Worm (Caenorhabditis elegans) whole organism, L4 larva: ENCODE data around the gene srsx-3.

Experiments
- D1046.2 ChIP-seq: fragments of 200-800 bp; sonication (Bioruptor generic); IDR thresholded peaks from 2 replicates; pipeline ENCODE4 v1.3.6; 2022; ENCODE audit warnings: missing genetic modification characterization, missing compliant biosample characterization
- F26F4.8 ChIP-seq: fragments of 200-800 bp; sonication (Bioruptor generic); conservative IDR thresholded peaks from 2 replicates; pipeline ENCODE4 v1.3.6; 2022; ENCODE audit warnings: missing genetic modification characterization, missing compliant biosample characterization
- R02D3.7 ChIP-seq: fragments of 150-350 bp; sonication (generic microtip); optimal IDR thresholded peaks from 3 replicates; lab custom pipeline; 2014; ENCODE audit warnings: missing biosample characterization, missing genetic modification characterization
- Y48G9A.11 ChIP-seq: fragments of 200-800 bp; sonication (Bioruptor generic); IDR thresholded peaks from 2 replicates; pipeline ENCODE4 v1.3.6; 2022; ENCODE audit warnings: missing genetic modification reagents, missing genetic modification characterization, missing compliant biosample characterization
- Y5F2A.4 ChIP-seq: fragments of 200-800 bp; sonication (Bioruptor generic); optimal IDR thresholded peaks from 2 replicates; lab custom pipeline; 2018; ENCODE audit warnings: mild to moderate bottlenecking, missing genetic modification characterization, missing compliant biosample characterization
- Y75B8A.6 ChIP-seq: fragments of 200-800 bp; sonication (Bioruptor generic); IDR thresholded peaks from 2 replicates; pipeline ENCODE4 v1.3.6; 2022; ENCODE audit warnings: missing genetic modification reagents, missing genetic modification characterization, missing compliant biosample characterization
- aha-1 ChIP-seq: fragments of 150-350 bp; peaks from one replicate; lab custom pipeline; 2014; ENCODE audit warnings: missing biosample characterization, missing genetic modification characterization
- aly-2 ChIP-seq: sonication (generic microtip); optimal IDR thresholded peaks from 2 replicates; lab custom pipeline; 2018; ENCODE audit warnings: missing biosample characterization, missing genetic modification characterization
- arid-1 ChIP-seq: fragments of 200-800 bp; sonication (Bioruptor generic); conservative IDR thresholded peaks from 2 replicates; pipeline ENCODE4 v1.3.6; 2022; ENCODE audit warnings: missing genetic modification reagents, missing genetic modification characterization, missing compliant biosample characterization
- attf-4 ChIP-seq: sonication (generic microtip); optimal IDR thresholded peaks from 3 replicates; lab custom pipeline; 2017; ENCODE audit warnings: missing biosample characterization, missing genetic modification characterization
- ceh-32 ChIP-seq: sonication (generic microtip); optimal IDR thresholded peaks from 2 replicates; lab custom pipeline; 2016; ENCODE audit warnings: mild to moderate bottlenecking, missing genetic modification characterization, missing compliant biosample characterization; ENCODE audit not compliant: poor library complexity
- ceh-44 ChIP-seq: fragments of 200-800 bp; sonication (Bioruptor generic); IDR thresholded peaks from 2 replicates; pipeline ENCODE4 v1.3.6; 2022; ENCODE audit warnings: missing genetic modification reagents, missing genetic modification characterization, missing compliant biosample characterization
- ceh-62 ChIP-seq: sonication (generic microtip); optimal IDR thresholded peaks from 2 replicates; lab custom pipeline; 2017; ENCODE audit warnings: missing biosample characterization, missing genetic modification characterization
- ceh-82 ChIP-seq: sonication (generic microtip); optimal IDR thresholded peaks from 2 replicates; lab custom pipeline; 2017; ENCODE audit warnings: missing biosample characterization, missing genetic modification characterization
- cey-2 ChIP-seq: sonication (generic microtip); optimal IDR thresholded peaks from 3 replicates; lab custom pipeline; 2017; ENCODE audit warnings: missing genetic modification characterization, mild to moderate bottlenecking, missing compliant biosample characterization, antibody characterized with exemption, borderline replicate concordance; ENCODE audit not compliant: insufficient read depth
- ctbp-1 ChIP-seq: fragments of 200-800 bp; sonication (Bioruptor generic); IDR thresholded peaks from 2 replicates; pipeline ENCODE4 v1.3.6; 2022; ENCODE audit warnings: missing genetic modification reagents, missing genetic modification characterization, missing compliant biosample characterization
- daf-16 ChIP-seq, 3 experiments: sonication (generic microtip); optimal IDR thresholded peaks; 2 replicates each; lab custom pipeline; 2016 to 2017; ENCODE audit warnings: missing genetic modification characterization in 3 of 3, missing genetic modification reagents in 3 of 3, mild to moderate bottlenecking in 2 of 3, missing compliant biosample characterization in 2 of 3, missing biosample characterization in 1 of 3, moderate library complexity in 1 of 3
- daf-19 ChIP-seq: fragments of 200-800 bp; sonication (Bioruptor generic); conservative IDR thresholded peaks from 2 replicates; pipeline ENCODE4 v1.3.6; 2022; ENCODE audit warnings: missing genetic modification characterization, missing compliant biosample characterization
- dmd-6 ChIP-seq: fragments of 200-800 bp; sonication (Bioruptor generic); IDR thresholded peaks from 2 replicates; pipeline ENCODE4 v1.3.6; 2022; ENCODE audit warnings: missing genetic modification reagents, missing genetic modification characterization, missing compliant biosample characterization
- dmd-8 ChIP-seq: fragments of 200-800 bp; sonication (Bioruptor generic); IDR thresholded peaks from 2 replicates; pipeline ENCODE4 v1.3.6; 2022; ENCODE audit warnings: missing genetic modification characterization, missing compliant biosample characterization
- dmd-9 ChIP-seq: fragments of 200-800 bp; sonication (Bioruptor generic); IDR thresholded peaks from 2 replicates; pipeline ENCODE4 v1.3.6; 2022; ENCODE audit warnings: missing genetic modification reagents, missing genetic modification characterization, missing compliant biosample characterization
- dpl-1 ChIP-seq: fragments of 150-350 bp; optimal IDR thresholded peaks from 2 replicates; lab custom pipeline; 2014; ENCODE audit warnings: missing biosample characterization, missing genetic modification reagents, missing genetic modification characterization
- dve-1 ChIP-seq: sonication (generic microtip); optimal IDR thresholded peaks from 2 replicates; lab custom pipeline; 2017; ENCODE audit warnings: antibody characterized with exemption, mild to moderate bottlenecking, missing genetic modification characterization, missing compliant biosample characterization; ENCODE audit not compliant: insufficient read depth
- egl-27 ChIP-seq: sonication (generic microtip); optimal IDR thresholded peaks from 3 replicates; lab custom pipeline; 2017; ENCODE audit warnings: missing biosample characterization, missing genetic modification reagents, missing genetic modification characterization
- egl-43 ChIP-seq: fragments of 200-800 bp; sonication (Bioruptor generic); IDR thresholded peaks from 2 replicates; pipeline ENCODE4 v1.3.6; 2022; ENCODE audit warnings: missing genetic modification reagents, missing genetic modification characterization, missing compliant biosample characterization
- hif-1 ChIP-seq, 2 experiments: sonication (generic microtip); optimal IDR thresholded peaks; 2 replicates each; lab custom pipeline; 2016 to 2017; ENCODE audit warnings: missing compliant biosample characterization in 2 of 2, missing genetic modification characterization in 2 of 2, missing genetic modification reagents in 2 of 2, missing genotype in 2 of 2, mild to moderate bottlenecking in 1 of 2
- hlh-11 ChIP-seq: fragments of 200-800 bp; sonication (Bioruptor generic); optimal IDR thresholded peaks from 2 replicates; lab custom pipeline; 2018; ENCODE audit warnings: mild to moderate bottlenecking, missing genetic modification characterization, missing compliant biosample characterization
- jun-1 ChIP-seq: fragments of 150-350 bp; optimal IDR thresholded peaks from 2 replicates; lab custom pipeline; 2014; ENCODE audit warnings: missing biosample characterization, missing genetic modification reagents, missing genetic modification characterization
- madf-9 ChIP-seq: fragments of 200-800 bp; sonication (Bioruptor generic); conservative IDR thresholded peaks from 2 replicates; pipeline ENCODE4 v1.3.6; 2022; ENCODE audit warnings: missing genetic modification reagents, missing genetic modification characterization, missing compliant biosample characterization
- mdl-1 ChIP-seq, 2 experiments: fragments of 150-350 bp in 1 of 2; sonication (generic microtip) in 1 of 2; optimal IDR thresholded peaks; 2 replicates each; lab custom pipeline; 2014 to 2017; ENCODE audit warnings: missing biosample characterization in 2 of 2, missing genetic modification characterization in 2 of 2
- mes-2 ChIP-seq: sonication (generic microtip); optimal IDR thresholded peaks from 2 replicates; lab custom pipeline; 2016; ENCODE audit warnings: missing genotype, mild to moderate bottlenecking, missing genetic modification characterization, missing compliant biosample characterization; ENCODE audit not compliant: poor library complexity, severe bottlenecking
- nhr-10 ChIP-seq: fragments of 150-350 bp; optimal IDR thresholded peaks from 2 replicates; lab custom pipeline; 2014; ENCODE audit warnings: missing biosample characterization, missing genetic modification characterization
- nhr-111 ChIP-seq: fragments of 200-800 bp; sonication (Bioruptor generic); optimal IDR thresholded peaks from 2 replicates; lab custom pipeline; 2018; ENCODE audit warnings: mild to moderate bottlenecking, missing genetic modification characterization, missing compliant biosample characterization
- nhr-237 ChIP-seq: sonication (generic microtip); optimal IDR thresholded peaks from 2 replicates; lab custom pipeline; 2017; ENCODE audit warnings: missing biosample characterization, missing genetic modification characterization
- nhr-76 ChIP-seq: fragments of 150-350 bp; optimal IDR thresholded peaks from 2 replicates; lab custom pipeline; 2014; ENCODE audit warnings: missing biosample characterization, missing genetic modification characterization
- nhr-77 ChIP-seq: fragments of 150-350 bp; optimal IDR thresholded peaks from 2 replicates; lab custom pipeline; 2014; ENCODE audit warnings: missing biosample characterization, missing genetic modification characterization
- rbr-2 ChIP-seq: sonication (generic microtip); optimal IDR thresholded peaks from 2 replicates; lab custom pipeline; 2016; ENCODE audit warnings: missing genotype, missing genetic modification characterization, missing compliant biosample characterization
- sdz-12 ChIP-seq: fragments of 200-800 bp; sonication (Bioruptor generic); optimal IDR thresholded peaks from 2 replicates; lab custom pipeline; 2018; ENCODE audit warnings: mild to moderate bottlenecking, missing genetic modification characterization, missing compliant biosample characterization
- skn-1 ChIP-seq: fragments of 150-350 bp; optimal IDR thresholded peaks from 2 replicates; lab custom pipeline; 2014; ENCODE audit warnings: missing biosample characterization, missing genetic modification characterization
- snpc-1.2 ChIP-seq: fragments of 200-800 bp; sonication (Bioruptor generic); IDR thresholded peaks from 2 replicates; pipeline ENCODE4 v1.3.6; 2022; ENCODE audit warnings: missing genetic modification reagents, missing genetic modification characterization, missing compliant biosample characterization
- spr-1 ChIP-seq: sonication (generic microtip); optimal IDR thresholded peaks from 2 replicates; lab custom pipeline; 2016; ENCODE audit warnings: mild to moderate bottlenecking, missing genetic modification characterization, missing compliant biosample characterization
- spr-3 ChIP-seq: fragments of 200-800 bp; sonication (Bioruptor generic); optimal IDR thresholded peaks from 2 replicates; lab custom pipeline; 2018; ENCODE audit warnings: mild to moderate bottlenecking, missing genetic modification characterization, missing compliant biosample characterization
- tag-97 ChIP-seq: fragments of 200-800 bp; sonication (Bioruptor generic); IDR thresholded peaks from 2 replicates; pipeline ENCODE4 v1.3.6; 2022; ENCODE audit warnings: missing genetic modification characterization, missing compliant biosample characterization
- tra-1 ChIP-seq: fragments of 200-800 bp; sonication (Bioruptor generic); IDR thresholded peaks from 2 replicates; pipeline ENCODE4 v1.3.6; 2022; ENCODE audit warnings: missing genetic modification reagents, missing genetic modification characterization, missing compliant biosample characterization
- unc-39 ChIP-seq: sonication (generic microtip); optimal IDR thresholded peaks from 2 replicates; lab custom pipeline; 2017; ENCODE audit warnings: missing biosample characterization, missing genetic modification characterization
- zag-1 ChIP-seq: fragments of 150-350 bp; optimal IDR thresholded peaks from 2 replicates; lab custom pipeline; 2014; ENCODE audit warnings: missing biosample characterization, missing genetic modification characterization
- zip-11 ChIP-seq: fragments of 200-800 bp; sonication (Bioruptor generic); IDR thresholded peaks from 2 replicates; pipeline ENCODE4 v1.3.6; 2022; ENCODE audit warnings: missing genetic modification characterization, missing compliant biosample characterization
- zip-2 ChIP-seq: fragments of 150-350 bp; optimal IDR thresholded peaks from 2 replicates; lab custom pipeline; 2014; ENCODE audit warnings: missing biosample characterization, missing genetic modification characterization

The srsx-3 gene

DNA sequence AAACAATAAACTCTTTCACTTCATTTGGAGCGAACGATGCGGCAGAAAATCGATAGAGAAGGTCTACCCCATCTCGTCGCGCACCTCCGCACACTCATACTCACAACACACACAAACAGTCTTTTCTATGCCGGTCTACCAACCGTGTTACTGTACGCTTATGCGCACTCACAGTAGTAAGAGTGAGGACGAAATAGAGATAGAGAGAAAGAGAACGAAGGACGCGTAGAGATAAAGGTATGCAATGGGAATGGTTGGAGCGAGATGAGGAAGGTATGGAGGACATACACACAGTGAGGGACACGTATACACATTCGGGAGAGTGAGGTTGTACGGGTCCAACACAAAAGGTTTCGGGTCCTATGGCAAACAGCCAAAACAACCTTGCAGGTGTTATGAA, 41.7 kb upstream of the srsx-3 start (continued):
- TF ChIP-seq F26F4.8 (GFP tag; lab: Robert Waterston, UW): no peak
- no peak for TF ChIP-seq dpl-1
- TF ChIP-seq tra-1 (GFP tag; lab: Robert Waterston, UW): no peak
- no peak for TF ChIP-seq R02D3.7
- no peak for TF ChIP-seq snpc-1.2 (GFP tag; lab: Robert Waterston, UW)
- peak; percentile 52 for TF ChIP-seq mes-2
- TF ChIP-seq, all 104 proteins: peak for 18

DNA sequence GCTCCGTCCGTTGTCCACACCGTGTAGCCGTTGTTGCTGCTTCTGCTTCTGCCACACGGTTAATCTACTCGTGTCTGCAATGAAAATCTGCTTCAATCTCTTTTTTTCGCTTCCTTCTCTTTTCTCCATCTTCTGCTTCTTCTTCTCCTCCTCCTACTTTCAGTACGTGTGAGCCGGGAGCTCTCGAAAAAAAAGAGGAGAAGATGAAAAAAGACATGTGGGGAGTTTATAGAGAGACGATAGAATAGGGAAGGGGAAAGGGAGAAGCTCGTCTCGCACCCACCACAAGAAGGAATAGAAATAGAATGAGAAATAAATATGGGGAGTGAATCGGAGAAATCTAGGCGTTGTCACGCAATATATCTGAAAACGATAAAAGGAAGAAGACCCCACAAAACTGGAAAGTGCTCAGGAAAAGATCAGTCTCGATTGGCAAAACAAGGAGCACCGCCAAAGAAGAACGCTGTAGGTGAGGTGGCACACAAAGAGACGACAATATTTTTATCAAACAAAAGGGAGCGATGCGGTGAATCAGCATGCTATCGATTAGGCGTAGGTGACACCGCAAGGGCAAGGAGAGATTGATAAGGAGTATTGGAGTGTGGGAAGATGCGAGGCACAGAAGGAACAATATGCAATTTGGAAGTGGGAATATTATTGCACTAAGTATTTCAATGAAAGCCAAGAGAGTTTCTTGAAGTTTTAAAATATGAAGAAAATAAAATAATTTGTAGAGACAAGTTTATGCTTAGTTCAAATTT, 40.8 kb upstream of the srsx-3 start, which contains the start of gene let-413:
TSS of gene let-413 (minus strand) at position 76 of the 761 bp plus-strand sequence.
- TF ChIP-seq zip-11 (GFP tag; lab: Robert Waterston, UW): no peak
- TF ChIP-seq nhr-10 (tag; lab: Kevin White, UChicago): no peak
- TF ChIP-seq mdl-1 (tag; optimal IDR thresholded peaks at IDR 0.05; lab: Kevin White, UChicago): no peak
- TF ChIP-seq D1046.2: no peak
- TF ChIP-seq ctbp-1: 0 out of 2 replicates have a peak, but pooled peaks have one; percentile 10
- TF ChIP-seq dmd-8 (GFP tag; lab: Robert Waterston, UW): no peak
- TF ChIP-seq attf-4 (tag; lab: Kevin White, UChicago): no peak
- TF ChIP-seq F26F4.8 (GFP tag; lab: Robert Waterston, UW): no peak
- TF ChIP-seq zip-2 (tag; lab: Kevin White, UChicago): no peak
- no peak for TF ChIP-seq hif-1 (tag; optimal IDR thresholded peaks at IDR 0.05; lab: Kevin White, UChicago)
- TF ChIP-seq aha-1 (tag; lab: Kevin White, UChicago): peak; percentile 90
- TF ChIP-seq tra-1 (GFP tag; lab: Robert Waterston, UW): no peak
- TF ChIP-seq dmd-6 (GFP tag; lab: Robert Waterston, UW): peak; percentile 28; the same call in 1 of the 2 replicates
- TF ChIP-seq nhr-76: no peak
- TF ChIP-seq jun-1 (tag; lab: Kevin White, UChicago): no peak
- TF ChIP-seq ceh-44 (GFP tag; lab: Robert Waterston, UW): no peak
- peak; percentile 44 for TF ChIP-seq hlh-11 (tag; lab: Kevin White, UChicago)
- no peak for TF ChIP-seq Y75B8A.6 (GFP tag; lab: Robert Waterston, UW)
- no peak for TF ChIP-seq spr-3 (GFP tag; lab: Kevin White, UChicago)
- no peak for TF ChIP-seq ceh-32 (tag; lab: Kevin White, UChicago)
- TF ChIP-seq skn-1 (tag; lab: Kevin White, UChicago): no peak
- TF ChIP-seq daf-16 (GFP tag; optimal IDR thresholded peaks at IDR 0.05; lab: Kevin White, UChicago): no peak
- peak; percentile 39 for TF ChIP-seq daf-16 (tag; optimal IDR thresholded peaks at IDR 0.05; lab: Kevin White, UChicago)
- TF ChIP-seq rbr-2 (tag; lab: Kevin White, UChicago): no peak
- no peak for TF ChIP-seq nhr-237 (tag; lab: Kevin White, UChicago)
- TF ChIP-seq arid-1 (GFP tag; lab: Robert Waterston, UW): no peak
- TF ChIP-seq nhr-77 (tag; lab: Kevin White, UChicago): no peak
- no peak for TF ChIP-seq ceh-62 (tag; lab: Kevin White, UChicago)
- TF ChIP-seq egl-27 (tag; lab: Kevin White, UChicago): no peak
- TF ChIP-seq unc-39: no peak
- TF ChIP-seq egl-43 (GFP tag; lab: Robert Waterston, UW): no peak
- TF ChIP-seq spr-1 (tag; lab: Kevin White, UChicago): no peak
- TF ChIP-seq nhr-111: no peak
- TF ChIP-seq dpl-1: no peak
- no peak for TF ChIP-seq sdz-12 (GFP tag; lab: Kevin White, UChicago)
- no peak for TF ChIP-seq Y5F2A.4 (GFP tag; lab: Kevin White, UChicago)
- TF ChIP-seq zag-1 (tag; lab: Kevin White, UChicago): no peak
- TF ChIP-seq daf-19 (GFP tag; lab: Robert Waterston, UW): no peak
- peak; percentile 58 for TF ChIP-seq dve-1
- no peak for TF ChIP-seq tag-97 (GFP tag; lab: Robert Waterston, UW)
- TF ChIP-seq ceh-82 (tag; lab: Kevin White, UChicago): no peak
- no peak for TF ChIP-seq aly-2 (tag; lab: Kevin White, UChicago)
- no peak for TF ChIP-seq dmd-9 (GFP tag; lab: Robert Waterston, UW)
- TF ChIP-seq cey-2 (tag; lab: Kevin White, UChicago): no peak
- no peak for TF ChIP-seq snpc-1.2 (GFP tag; lab: Robert Waterston, UW)
- TF ChIP-seq madf-9 (GFP tag; lab: Robert Waterston, UW): no peak
- TF ChIP-seq Y48G9A.11 (GFP tag; lab: Robert Waterston, UW): no peak
